Fruit fly (Drosophila melanogaster) whole organism, embryonic: Measurements from ENCODE around the gene CG11768.
A peak's percentile ranks its signal among the peaks of the same experiment; 100 is the strongest.

ENCODE experiments used
- BtbVII ChIP-seq: fragments of 200-800 bp; sonication (Bioruptor generic); optimal IDR thresholded peaks from 3 replicates; lab custom pipeline; 2017; ENCODE audit warnings: missing biosample characterization, mild to moderate bottlenecking, missing genetic modification characterization
- CG1024 ChIP-seq: fragments of 200-800 bp; sonication (Bioruptor generic); IDR thresholded peaks from 2 replicates; pipeline ENCODE4 v1.3.6; 2022; ENCODE audit warnings: missing biosample characterization, missing genetic modification characterization
- CG10274 ChIP-seq: fragments of 200-800 bp; sonication (Bioruptor generic); optimal IDR thresholded peaks from 3 replicates; lab custom pipeline; 2017; ENCODE audit warnings: missing biosample characterization, mild to moderate bottlenecking, missing genetic modification characterization
- CG10431 ChIP-seq: fragments of 200-800 bp; sonication (Bioruptor generic); optimal IDR thresholded peaks from 3 replicates; lab custom pipeline; 2018; ENCODE audit warnings: missing biosample characterization, mild to moderate bottlenecking, missing genetic modification characterization
- CG10543 ChIP-seq: fragments of 200-800 bp; sonication (Bioruptor generic); optimal IDR thresholded peaks from 3 replicates; lab custom pipeline; 2017; ENCODE audit warnings: missing biosample characterization, mild to moderate bottlenecking, missing genetic modification characterization, moderate library complexity
- CG11456 ChIP-seq: fragments of 200-800 bp; sonication (Bioruptor generic); IDR thresholded peaks from 3 replicates; pipeline ENCODE4 v1.3.6; 2022; ENCODE audit warnings: missing biosample characterization, missing genetic modification characterization
- CG12769 ChIP-seq: fragments of 200-800 bp; sonication (Bioruptor generic); optimal IDR thresholded peaks from 2 replicates; lab custom pipeline; 2019; ENCODE audit warnings: missing biosample characterization, mild to moderate bottlenecking, missing genetic modification characterization, moderate library complexity
- CG1602 ChIP-seq: fragments of 200-800 bp; sonication (Bioruptor generic); optimal IDR thresholded peaks from 3 replicates; lab custom pipeline; 2016; ENCODE audit warnings: missing biosample characterization, missing genetic modification characterization
- CG17829 ChIP-seq: fragments of 200-800 bp; optimal IDR thresholded peaks from 2 replicates; lab custom pipeline; 2019; ENCODE audit warnings: missing biosample characterization, mild to moderate bottlenecking, missing genetic modification characterization, moderate library complexity
- CG18476 ChIP-seq: fragments of 200-800 bp; sonication (Bioruptor generic); optimal IDR thresholded peaks from 2 replicates; lab custom pipeline; 2016; ENCODE audit warnings: missing biosample characterization, mild to moderate bottlenecking, missing genetic modification characterization
- CG18599 ChIP-seq: fragments of 200-800 bp; sonication (Bioruptor generic); optimal IDR thresholded peaks from 3 replicates; lab custom pipeline; 2017; ENCODE audit warnings: missing biosample characterization, missing genetic modification characterization, mild to moderate bottlenecking, moderate library complexity, missing genetic modification reagents
- CG2199 ChIP-seq: fragments of 200-800 bp; sonication (Bioruptor generic); IDR thresholded peaks from 3 replicates; pipeline ENCODE4 v1.3.6; 2022; ENCODE audit warnings: missing biosample characterization, missing genetic modification characterization
- CG2875 ChIP-seq: fragments of 200-800 bp; sonication (Bioruptor generic); optimal IDR thresholded peaks from 2 replicates; lab custom pipeline; 2017; ENCODE audit warnings: missing biosample characterization, mild to moderate bottlenecking, missing genetic modification characterization, missing genetic modification reagents
- CG7839 ChIP-seq: fragments of 200-800 bp; sonication (Bioruptor generic); optimal IDR thresholded peaks from 3 replicates; lab custom pipeline; 2018; ENCODE audit warnings: missing biosample characterization, mild to moderate bottlenecking, missing genetic modification characterization, moderate library complexity
- CG8478 ChIP-seq: fragments of >200 bp; optimal IDR thresholded peaks from 2 replicates; lab custom pipeline; 2018
- Eip74EF ChIP-seq, 2 experiments: fragments of 200-800 bp in 1 of 2; fragments of >200 bp in 1 of 2; sonication (Bioruptor generic) in 1 of 2; optimal IDR thresholded peaks; 2 replicates each; lab custom pipeline; 2017 to 2019; ENCODE audit warnings: missing biosample characterization in 2 of 2, missing genetic modification characterization in 2 of 2, mild to moderate bottlenecking in 1 of 2, moderate library complexity in 1 of 2
- Fer1 ChIP-seq: fragments of 200-800 bp; sonication (Bioruptor generic); optimal IDR thresholded peaks from 2 replicates; lab custom pipeline; 2017; ENCODE audit warnings: missing biosample characterization, mild to moderate bottlenecking, missing genetic modification characterization
- Fer3 ChIP-seq: fragments of 200-800 bp; sonication (Bioruptor generic); optimal IDR thresholded peaks from 2 replicates; lab custom pipeline; 2018; ENCODE audit warnings: missing biosample characterization, mild to moderate bottlenecking, missing genetic modification characterization, moderate library complexity
- Hey ChIP-seq: fragments of 200-800 bp; sonication (Bioruptor generic); optimal IDR thresholded peaks from 3 replicates; lab custom pipeline; 2018; ENCODE audit warnings: missing biosample characterization, mild to moderate bottlenecking, missing genetic modification characterization
- Med ChIP-seq: fragments of 200-800 bp; sonication (Bioruptor generic); peaks from one replicate; lab custom pipeline; 2016; ENCODE audit warnings: missing biosample characterization, missing genetic modification characterization, mild to moderate bottlenecking, inconsistent platforms, moderate library complexity
- Nf-YC ChIP-seq: fragments of 200-800 bp; optimal IDR thresholded peaks from 3 replicates; lab custom pipeline; 2019; ENCODE audit warnings: missing biosample characterization, mild to moderate bottlenecking, missing genetic modification characterization, moderate library complexity
- NfI ChIP-seq: fragments of 200-800 bp; sonication (Bioruptor generic); optimal IDR thresholded peaks from 3 replicates; lab custom pipeline; 2018; ENCODE audit warnings: missing biosample characterization, mild to moderate bottlenecking, missing genetic modification characterization, moderate library complexity
- Pdp1 ChIP-seq, 2 experiments: fragments of 200-800 bp; sonication (Bioruptor generic); optimal IDR thresholded peaks; 3 replicates each; lab custom pipeline; 2016; ENCODE audit warnings: missing biosample characterization in 2 of 2, missing genetic modification characterization in 2 of 2, mild to moderate bottlenecking in 1 of 2, moderate library complexity in 1 of 2
- Sry-β ChIP-seq: fragments of 200-800 bp; sonication (Bioruptor generic); optimal IDR thresholded peaks from 2 replicates; lab custom pipeline; 2018; ENCODE audit warnings: missing biosample characterization, mild to moderate bottlenecking, missing genetic modification characterization, moderate library complexity
- Xbp1 ChIP-seq: fragments of 200-800 bp; sonication (Bioruptor generic); optimal IDR thresholded peaks from 3 replicates; lab custom pipeline; 2016; ENCODE audit warnings: missing biosample characterization, mild to moderate bottlenecking, missing genetic modification characterization
- abd-A ChIP-seq: fragments of 200-800 bp; sonication (Bioruptor generic); optimal IDR thresholded peaks from 3 replicates; lab custom pipeline; 2019; ENCODE audit warnings: missing biosample characterization, mild to moderate bottlenecking, missing genetic modification characterization, moderate library complexity
- bigmax ChIP-seq: fragments of 200-800 bp; sonication (Bioruptor generic); optimal IDR thresholded peaks from 2 replicates; lab custom pipeline; 2018; ENCODE audit warnings: missing biosample characterization, mild to moderate bottlenecking, missing genetic modification characterization
- chinmo ChIP-seq: fragments of 200-800 bp; sonication (Bioruptor generic); IDR thresholded peaks from 4 replicates; pipeline ENCODE4 v1.3.6; 2022; ENCODE audit warnings: missing biosample characterization, missing genetic modification characterization; ENCODE audit not compliant: partially characterized antibody
- ci ChIP-seq: fragments of 200-800 bp; sonication (Bioruptor generic); IDR thresholded peaks from 3 replicates; pipeline ENCODE4 v1.3.6; 2022; ENCODE audit warnings: missing biosample characterization, missing genetic modification characterization
- dm ChIP-seq: fragments of 200-800 bp; sonication (Bioruptor generic); optimal IDR thresholded peaks from 3 replicates; lab custom pipeline; 2016; ENCODE audit warnings: missing biosample characterization, missing genetic modification characterization
- dmrt99B ChIP-seq: fragments of 200-800 bp; sonication (Bioruptor generic); optimal IDR thresholded peaks from 2 replicates; lab custom pipeline; 2018; ENCODE audit warnings: missing biosample characterization, mild to moderate bottlenecking, missing genetic modification characterization, moderate library complexity
- en ChIP-seq: fragments of 200-800 bp; sonication (Bioruptor generic); optimal IDR thresholded peaks from 2 replicates; lab custom pipeline; 2016; ENCODE audit warnings: missing biosample characterization, missing genetic modification characterization
- exex ChIP-seq: fragments of 200-800 bp; sonication (Bioruptor generic); optimal IDR thresholded peaks from 4 replicates; lab custom pipeline; 2018; ENCODE audit warnings: missing biosample characterization, mild to moderate bottlenecking, missing genetic modification characterization, moderate library complexity
- fd64A ChIP-seq: fragments of 200-800 bp; sonication (Bioruptor generic); optimal IDR thresholded peaks from 3 replicates; lab custom pipeline; 2018; ENCODE audit warnings: missing biosample characterization, mild to moderate bottlenecking, missing genetic modification characterization
- gfzf ChIP-seq: fragments of 200-800 bp; sonication (Bioruptor generic); optimal IDR thresholded peaks from 2 replicates; lab custom pipeline; 2016; ENCODE audit warnings: missing biosample characterization, mild to moderate bottlenecking, missing genetic modification characterization, moderate library complexity
- grn ChIP-seq: fragments of 200-800 bp; sonication (Bioruptor generic); optimal IDR thresholded peaks from 3 replicates; lab custom pipeline; 2017; ENCODE audit warnings: missing biosample characterization, missing genetic modification characterization
- gt ChIP-seq: fragments of 200-800 bp; sonication (Bioruptor generic); IDR thresholded peaks from 2 replicates; pipeline ENCODE4 v1.3.6; 2022; ENCODE audit warnings: missing biosample characterization, missing genetic modification characterization
- ham ChIP-seq: fragments of 200-800 bp; sonication (Bioruptor generic); IDR thresholded peaks from 2 replicates; pipeline ENCODE4 v1.3.6; 2022; ENCODE audit warnings: missing biosample characterization, missing genetic modification characterization
- kay ChIP-seq: fragments of 200-800 bp; sonication (Bioruptor generic); optimal IDR thresholded peaks from 2 replicates; lab custom pipeline; 2016; ENCODE audit warnings: missing biosample characterization, missing genetic modification characterization
- nom ChIP-seq: fragments of 200-800 bp; sonication (Bioruptor generic); optimal IDR thresholded peaks from 2 replicates; lab custom pipeline; 2017; ENCODE audit warnings: missing biosample characterization, missing genetic modification characterization, mild to moderate bottlenecking, moderate library complexity, missing genetic modification reagents
- pzg ChIP-seq: fragments of 200-800 bp; sonication (Bioruptor generic); optimal IDR thresholded peaks from 3 replicates; lab custom pipeline; 2018; ENCODE audit warnings: missing biosample characterization, mild to moderate bottlenecking, missing genetic modification characterization, moderate library complexity
- ro ChIP-seq: fragments of 200-800 bp; sonication (Bioruptor generic); IDR thresholded peaks from 2 replicates; pipeline ENCODE4 v1.3.6; 2022; ENCODE audit warnings: missing biosample characterization, missing genetic modification characterization
- sd ChIP-seq: fragments of 200-800 bp; sonication (Bioruptor generic); optimal IDR thresholded peaks from 3 replicates; lab custom pipeline; 2018; ENCODE audit warnings: missing biosample characterization, mild to moderate bottlenecking, missing genetic modification characterization, moderate library complexity
- slou ChIP-seq: fragments of 200-800 bp; sonication (Bioruptor generic); optimal IDR thresholded peaks from 3 replicates; lab custom pipeline; 2016; ENCODE audit warnings: missing biosample characterization, missing genetic modification characterization
- so ChIP-seq: fragments of 200-800 bp; sonication (Bioruptor generic); IDR thresholded peaks from 3 replicates; pipeline ENCODE4 v1.3.6; 2022; ENCODE audit warnings: missing biosample characterization, missing genetic modification characterization
- tap ChIP-seq: fragments of 200-800 bp; optimal IDR thresholded peaks from 3 replicates; lab custom pipeline; 2019; ENCODE audit warnings: missing biosample characterization, mild to moderate bottlenecking, missing genetic modification characterization, moderate library complexity
- trem ChIP-seq: fragments of 200-800 bp; optimal IDR thresholded peaks from 3 replicates; lab custom pipeline; 2019; ENCODE audit warnings: missing biosample characterization, mild to moderate bottlenecking, missing genetic modification characterization, moderate library complexity
- twi ChIP-seq: fragments of 200-800 bp; optimal IDR thresholded peaks from 2 replicates; lab custom pipeline; 2019; ENCODE audit warnings: missing biosample characterization, mild to moderate bottlenecking, missing genetic modification characterization, moderate library complexity

The CG11768 gene

dm6 chr3R:8741248-8741647 lies 26.8 kb downstream of the CG11768 start:
- TF ChIP-seq Pdp1 (GFP tag; optimal IDR thresholded peaks at IDR 0.05; lab: Kevin White, UChicago) (peak in 1 of 2 experiments; percentile 79), CG8478 (lab: Kevin White, UChicago) (no peak), CG10543 (GFP tag; lab: Kevin White, UChicago) (peak; percentile 48), ro (GFP tag; lab: Robert Waterston, UW) (no peak), sd (tag; lab: Kevin White, UChicago) (peak; percentile 66), BtbVII (GFP tag; lab: Kevin White, UChicago) (peak; percentile 32), so (peak; percentile 41; the same call in 1 of the 3 replicates), grn (GFP tag; lab: Kevin White, UChicago) (peak; percentile 7), CG11456 (GFP tag; lab: Robert Waterston, UW) (no peak), Med (GFP tag; lab: Kevin White, UChicago) (peak; percentile 35), fd64A (GFP tag; lab: Kevin White, UChicago) (peak; percentile 42), Eip74EF (GFP tag; optimal IDR thresholded peaks at IDR 0.05; lab: Kevin White, UChicago) (peak in 1 of 2 experiments; percentile 46), chinmo (GFP tag; lab: Robert Waterston, UW) (0 out of 4 replicates have a peak, but pooled peaks have one; percentile 32), dmrt99B (no peak), exex (no peak), CG12769 (peak; percentile 71), CG10431 (no peak), abd-A (tag; lab: Kevin White, UChicago) (peak; percentile 72), ci (0 out of 3 replicates have a peak, but pooled peaks have one; percentile 33), NfI (GFP tag; lab: Kevin White, UChicago) (no peak), CG10274 (no peak), Fer3 (tag; lab: Kevin White, UChicago) (no peak)

- no peak for TF ChIP-seq Sry-β
- TF ChIP-seq en: no peak
- peak; percentile 96 for TF ChIP-seq CG17829 (tag; lab: Kevin White, UChicago)
- TF ChIP-seq CG1024 (GFP tag; lab: Robert Waterston, UW): no peak
- TF ChIP-seq slou: no peak
- no peak for TF ChIP-seq CG7839 (tag; lab: Kevin White, UChicago)
- no peak for TF ChIP-seq Nf-YC (tag; lab: Kevin White, UChicago)
- TF ChIP-seq Hey (tag; lab: Kevin White, UChicago): no peak
- TF ChIP-seq chinmo (GFP tag; lab: Robert Waterston, UW): 0 out of 4 replicates have a peak, but pooled peaks have one; percentile 10
- TF ChIP-seq sd (tag; lab: Kevin White, UChicago): peak; percentile 37
- no peak for TF ChIP-seq twi
- no peak for TF ChIP-seq grn (GFP tag; lab: Kevin White, UChicago)
- no peak for TF ChIP-seq pzg (GFP tag; lab: Kevin White, UChicago)
- TF ChIP-seq, all 482 proteins: peak for 3
These were observed 27.9 kb downstream of the CG11768 start for dm6 chr3R:8740118-8740517.

dm6 chr3R:8739161-8739783 lies 28.7 kb downstream of the CG11768 start:
- TF ChIP-seq CG2875 (no peak), gfzf (GFP tag; lab: Kevin White, UChicago) (no peak), CG18599 (GFP tag; lab: Kevin White, UChicago) (peak; percentile 9), CG1602 (no peak), Fer1 (GFP tag; lab: Kevin White, UChicago) (peak; percentile 18), trem (tag; lab: Kevin White, UChicago) (peak; percentile 15), CG18476 (GFP tag; lab: Kevin White, UChicago) (no peak), kay (no peak), ham (GFP tag; lab: Robert Waterston, UW) (no peak), Xbp1 (GFP tag; lab: Kevin White, UChicago) (no peak), tap (tag; lab: Kevin White, UChicago) (peak; percentile 27), gt (no peak), bigmax (GFP tag; lab: Kevin White, UChicago) (no peak), CG2199 (GFP tag; lab: Robert Waterston, UW) (peak; percentile 92; the same call in 2 of the 3 replicates), nom (GFP tag; lab: Kevin White, UChicago) (peak; percentile 36), dm (GFP tag; lab: Kevin White, UChicago) (no peak)
